Worm (Caenorhabditis elegans): ENCODE results near the gene srh-55.

Gene srh-55

DNA sequence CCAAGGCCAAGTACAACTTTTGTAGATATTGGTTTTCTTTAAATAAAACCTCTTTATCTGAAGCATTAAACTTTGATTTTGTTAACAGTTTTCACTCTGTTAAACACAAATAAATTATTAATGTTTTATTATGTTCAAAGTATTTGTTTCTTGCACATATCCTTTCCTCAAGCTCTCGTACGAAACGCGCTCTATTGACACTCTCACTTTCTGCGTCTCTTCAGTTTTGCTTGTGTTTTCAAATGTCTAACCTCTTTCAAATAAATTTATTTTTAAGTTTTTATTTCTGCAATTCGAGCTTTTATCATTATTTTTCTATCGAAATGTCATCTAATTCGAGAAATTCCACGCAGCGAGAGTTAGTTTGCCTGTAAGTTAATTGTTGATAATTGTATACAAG is 9.6 kb upstream of the srh-55 start, which contains the start of gene K08F9.4:
Gene K08F9.4 (plus strand): TSS at position 222 of the 400 bp plus-strand sequence.
- TF ChIP-seq pax-1 (tag; optimal IDR thresholded peaks at IDR 0.05) (peak; percentile 54), ceh-31 (tag; optimal IDR thresholded peaks at IDR 0.05) (peak; percentile 16), pha-4 (tag; optimal IDR thresholded peaks at IDR 0.05) (no peak), unc-42 (tag; optimal IDR thresholded peaks at IDR 0.05) (no peak), nfya-1 (tag; optimal IDR thresholded peaks at IDR 0.05) (no peak)

ce11 chrV:15147776-15148175 is 5.6 kb upstream of the srh-55 start, which contains the start of gene T09F5.20:
T09F5.20 (minus strand) TSS chrV:15147876.
- TF ChIP-seq ceh-34 (tag; optimal IDR thresholded peaks at IDR 0.05): no peak

DNA sequence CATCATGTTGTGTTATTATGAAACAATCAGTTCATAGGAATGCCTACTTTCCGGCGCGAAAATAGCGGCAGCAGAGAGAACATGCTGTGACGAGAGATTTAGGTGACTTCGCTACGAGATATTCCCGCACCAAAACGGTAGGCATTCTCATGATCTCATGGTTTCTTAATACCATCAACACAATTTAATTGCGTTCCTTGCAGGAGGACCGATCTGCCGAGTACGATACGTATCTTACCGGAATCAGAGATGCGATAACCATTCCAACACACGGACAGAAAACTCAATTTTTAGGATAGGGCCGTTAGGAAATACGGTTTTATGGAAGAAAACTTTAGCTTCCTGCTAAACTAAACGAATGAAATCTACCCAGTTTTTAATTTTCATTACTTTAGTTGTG is 4.6 kb upstream of the srh-55 start, which contains the start of gene T09F5.1:
Gene T09F5.1 (plus strand): TSS at position 301 of the 400 bp plus-strand sequence.
- TF ChIP-seq F13H6.1 (tag; optimal IDR thresholded peaks at IDR 0.05) (no peak), rnt-1 (tag; optimal IDR thresholded peaks at IDR 0.05) (peak; percentile 5)

- TF ChIP-seq gmeb-2 (tag; optimal IDR thresholded peaks at IDR 0.05) (no peak), ceh-2 (tag; optimal IDR thresholded peaks at IDR 0.05) (no peak), nfya-1 (tag; optimal IDR thresholded peaks at IDR 0.05) (peak; percentile 69)
Observed at ce11 chrV:15150176-15150575, 3.2 kb upstream of the srh-55 start.

ce11 chrV:15150661-15151060 is 2.7 kb upstream of the srh-55 start, which contains the start of gene T09F5.2:
T09F5.2 (plus strand) TSS chrV:15150961.
- no peak for TF ChIP-seq unc-86 (tag; optimal IDR thresholded peaks at IDR 0.05)
- TF ChIP-seq C38D4.7 (GFP tag; optimal IDR thresholded peaks at IDR 0.05): no peak
- TF ChIP-seq eyg-1 (tag; optimal IDR thresholded peaks at IDR 0.05): no peak
- no peak for TF ChIP-seq pros-1 (tag; optimal IDR thresholded peaks at IDR 0.05)
- no peak for TF ChIP-seq lim-6 (tag; optimal IDR thresholded peaks at IDR 0.05)

ce11 chrV:15152010-15152409 is 1.4 kb upstream of the srh-55 start:
- TF ChIP-seq ceh-24 (tag; optimal IDR thresholded peaks at IDR 0.05) (no peak), hlh-8 (tag; optimal IDR thresholded peaks at IDR 0.05) (no peak), ceh-6 (GFP tag; optimal IDR thresholded peaks at IDR 0.05) (no peak), ceh-14 (tag; optimal IDR thresholded peaks at IDR 0.05) (no peak)

DNA sequence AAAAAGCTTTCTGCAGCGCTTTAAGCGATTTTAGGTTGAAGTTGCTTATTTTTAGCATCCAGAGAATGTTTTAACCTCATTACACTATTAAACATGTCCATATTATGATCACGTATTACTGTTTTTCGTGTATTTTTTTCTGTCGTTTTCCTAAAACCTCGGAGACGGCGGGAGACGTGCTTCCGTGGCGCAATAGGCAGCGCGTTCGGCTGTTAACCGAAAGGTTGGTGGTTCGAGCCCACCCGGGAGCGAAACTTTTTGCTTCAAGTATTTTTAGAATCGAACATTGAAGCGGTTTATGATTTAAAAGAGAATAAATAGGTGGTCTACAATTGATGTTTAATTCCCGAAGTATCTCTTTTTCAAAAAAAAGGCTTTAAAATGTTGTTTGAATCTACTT is 3.1 kb downstream of the srh-55 start:
- TF ChIP-seq C08G9.2 (tag; optimal IDR thresholded peaks at IDR 0.05) (no peak), ets-4 (tag; optimal IDR thresholded peaks at IDR 0.05) (no peak), F13H6.1 (tag; optimal IDR thresholded peaks at IDR 0.05) (no peak), ceh-22 (tag; optimal IDR thresholded peaks at IDR 0.05) (no peak), gmeb-2 (tag; optimal IDR thresholded peaks at IDR 0.05) (no peak), ceh-31 (tag; optimal IDR thresholded peaks at IDR 0.05) (no peak), pqm-1 (tag; optimal IDR thresholded peaks at IDR 0.05) (no peak), unc-86 (tag; optimal IDR thresholded peaks at IDR 0.05) (no peak), unc-42 (tag; optimal IDR thresholded peaks at IDR 0.05) (no peak), nfya-1 (tag; optimal IDR thresholded peaks at IDR 0.05) (no peak), tbx-2 (tag; optimal IDR thresholded peaks at IDR 0.05) (no peak), zip-5 (tag; optimal IDR thresholded peaks at IDR 0.05) (no peak), ceh-45 (GFP tag; IDR thresholded peaks at IDR 0.05) (no peak), sdc-2 (tag; optimal IDR thresholded peaks at IDR 0.05) (no peak), ceh-2 (tag; optimal IDR thresholded peaks at IDR 0.05) (no peak), fkh-10 (GFP tag; optimal IDR thresholded peaks at IDR 0.05) (no peak), rnt-1 (tag; optimal IDR thresholded peaks at IDR 0.05) (no peak), pag-3 (tag; optimal IDR thresholded peaks at IDR 0.05; ENCODE audit: borderline replicate concordance) (no peak), ref-2 (tag; optimal IDR thresholded peaks at IDR 0.05) (no peak), lin-11 (tag; optimal IDR thresholded peaks at IDR 0.05) (no peak)
